Fruit fly (Drosophila melanogaster): ENCODE results near the gene CG31279.

DNA sequence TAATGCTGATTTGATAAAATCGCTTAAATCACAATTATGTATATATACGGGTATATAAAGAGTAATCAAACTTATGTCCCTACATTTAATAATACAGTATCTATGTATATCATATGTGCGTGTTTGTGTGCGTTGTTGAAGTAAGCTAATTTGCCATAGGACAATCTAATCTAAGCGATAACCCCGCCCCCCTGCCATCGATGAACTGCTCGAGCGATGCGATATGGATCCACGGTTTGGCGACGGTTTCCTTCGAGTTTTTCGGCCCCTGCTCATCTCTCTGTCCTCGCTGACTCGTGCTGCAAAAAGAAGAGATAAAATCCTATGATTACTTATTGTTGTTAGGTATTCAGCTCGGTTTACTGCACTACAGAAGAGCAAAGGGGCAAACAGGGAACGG, 16.4 kb downstream of the CG31279 start:
- TF ChIP-seq CG13204 (GFP tag; optimal IDR thresholded peaks at IDR 0.05) (no peak), CG32121 (GFP tag; IDR thresholded peaks at IDR 0.05) (no peak), fd96Ca (GFP tag; IDR thresholded peaks at IDR 0.05) (no peak), rn (GFP tag; IDR thresholded peaks at IDR 0.05) (no peak), D1 (tag; optimal IDR thresholded peaks at IDR 0.05) (no peak), CG4496 (GFP tag; IDR thresholded peaks at IDR 0.05) (no peak)
